Worm (Caenorhabditis elegans) whole organism, young adult: ENCODE measurements around the gene lpr-4.

Experiments used
- B0019.2 ChIP-seq: fragments of 200-800 bp; sonication (Bioruptor generic); conservative IDR thresholded peaks from 2 replicates; pipeline ENCODE4 v1.3.6; 2022; ENCODE audit warnings: missing genetic modification reagents, missing genetic modification characterization, missing compliant biosample characterization
- C17E4.6 ChIP-seq: fragments of 200-800 bp; sonication (Bioruptor generic); IDR thresholded peaks from 2 replicates; pipeline ENCODE4 v1.3.6; 2022; ENCODE audit warnings: missing genetic modification reagents, missing genetic modification characterization, missing compliant biosample characterization
- F22D6.2 ChIP-seq: sonication (generic microtip); optimal IDR thresholded peaks from 2 replicates; lab custom pipeline; 2016; ENCODE audit warnings: mild to moderate bottlenecking, missing genetic modification characterization, missing compliant biosample characterization
- F37B4.10 ChIP-seq: fragments of 200-800 bp; sonication (Bioruptor generic); IDR thresholded peaks from 2 replicates; pipeline ENCODE4 v1.3.6; 2022; ENCODE audit warnings: missing genetic modification characterization, missing compliant biosample characterization
- F39B2.1 ChIP-seq: fragments of 200-800 bp; sonication (Bioruptor generic); IDR thresholded peaks from 2 replicates; pipeline ENCODE4 v1.3.6; 2022; ENCODE audit warnings: missing genetic modification reagents, missing genetic modification characterization, missing compliant biosample characterization
- F49E8.2 ChIP-seq: sonication (generic microtip); optimal IDR thresholded peaks from 3 replicates; lab custom pipeline; 2017; ENCODE audit warnings: missing genetic modification characterization, mild to moderate bottlenecking, missing compliant biosample characterization, antibody characterized with exemption, moderate library complexity; ENCODE audit not compliant: insufficient read depth
- K11D2.4 ChIP-seq: fragments of 200-800 bp; sonication (Bioruptor generic); IDR thresholded peaks from 2 replicates; pipeline ENCODE4 v1.3.6; 2022; ENCODE audit warnings: missing genetic modification reagents, missing genetic modification characterization, missing compliant biosample characterization
- K12H6.12 ChIP-seq: fragments of 200-800 bp; sonication (Bioruptor generic); optimal IDR thresholded peaks from 2 replicates; lab custom pipeline; 2018; ENCODE audit warnings: mild to moderate bottlenecking, missing genetic modification characterization, missing compliant biosample characterization
- T07F8.4 ChIP-seq: sonication (generic microtip); optimal IDR thresholded peaks from 2 replicates; lab custom pipeline; 2016; ENCODE audit warnings: mild to moderate bottlenecking, missing genetic modification characterization, moderate library complexity, missing compliant biosample characterization
- Y79H2A.3 ChIP-seq: fragments of 200-800 bp; sonication (Bioruptor generic); conservative IDR thresholded peaks from 2 replicates; pipeline ENCODE4 v1.3.6; 2022; ENCODE audit warnings: missing genetic modification reagents, missing genetic modification characterization, missing compliant biosample characterization
- ZK185.1 ChIP-seq: sonication (generic microtip); optimal IDR thresholded peaks from 2 replicates; lab custom pipeline; 2016; ENCODE audit warnings: mild to moderate bottlenecking, missing genetic modification characterization, missing compliant biosample characterization; ENCODE audit not compliant: poor library complexity, severe bottlenecking
- atf-7 ChIP-seq: sonication (generic microtip); optimal IDR thresholded peaks from 2 replicates; lab custom pipeline; 2017; ENCODE audit warnings: mild to moderate bottlenecking, missing genetic modification characterization, missing compliant biosample characterization
- attf-3 ChIP-seq: fragments of 200-800 bp; sonication (Bioruptor generic); conservative IDR thresholded peaks from 2 replicates; pipeline ENCODE4 v1.3.6; 2022; ENCODE audit warnings: missing genetic modification reagents, missing genetic modification characterization, missing compliant biosample characterization
- attf-5 ChIP-seq: fragments of 200-800 bp; sonication (Bioruptor generic); optimal IDR thresholded peaks from 2 replicates; lab custom pipeline; 2018; ENCODE audit warnings: mild to moderate bottlenecking, missing genetic modification characterization, missing compliant biosample characterization
- cebp-2 ChIP-seq: fragments of 200-800 bp; sonication (Bioruptor generic); IDR thresholded peaks from 2 replicates; pipeline ENCODE4 v1.3.6; 2022; ENCODE audit warnings: missing genetic modification characterization, missing compliant biosample characterization
- ceh-100 ChIP-seq: fragments of 200-800 bp; sonication (Bioruptor generic); IDR thresholded peaks from 2 replicates; pipeline ENCODE4 v1.3.6; 2022; ENCODE audit warnings: missing genetic modification reagents, missing genetic modification characterization, missing compliant biosample characterization
- ceh-27 ChIP-seq: fragments of 200-800 bp; sonication (Bioruptor generic); optimal IDR thresholded peaks from 2 replicates; lab custom pipeline; 2018; ENCODE audit warnings: mild to moderate bottlenecking, missing genetic modification characterization, moderate library complexity, missing compliant biosample characterization
- ceh-40 ChIP-seq: fragments of 200-800 bp; sonication (Bioruptor generic); IDR thresholded peaks from 2 replicates; pipeline ENCODE4 v1.3.6; 2022; ENCODE audit warnings: missing genetic modification characterization, missing compliant biosample characterization
- dox-1 ChIP-seq: fragments of 200-800 bp; sonication (Bioruptor generic); IDR thresholded peaks from 2 replicates; pipeline ENCODE4 v1.3.6; 2022; ENCODE audit warnings: missing genetic modification reagents, missing genetic modification characterization, missing compliant biosample characterization
- dpff-1 ChIP-seq: sonication (generic microtip); optimal IDR thresholded peaks from 2 replicates; lab custom pipeline; 2017; ENCODE audit warnings: mild to moderate bottlenecking, missing genetic modification characterization, missing compliant biosample characterization
- dpl-1 ChIP-seq: fragments of 150-350 bp; optimal IDR thresholded peaks from 2 replicates; lab custom pipeline; 2014; ENCODE audit warnings: missing biosample characterization, missing genetic modification reagents, missing genetic modification characterization
- egl-44 ChIP-seq: fragments of 200-800 bp; sonication (Bioruptor generic); IDR thresholded peaks from 2 replicates; pipeline ENCODE4 v1.3.6; 2022; ENCODE audit warnings: missing genetic modification reagents, missing genetic modification characterization, missing compliant biosample characterization
- egrh-3 ChIP-seq: fragments of 200-800 bp; sonication (Bioruptor generic); IDR thresholded peaks from 2 replicates; pipeline ENCODE4 v1.3.6; 2022; ENCODE audit warnings: missing genetic modification reagents, missing genetic modification characterization, missing compliant biosample characterization
- ekl-4 ChIP-seq: fragments of 200-800 bp; sonication (Bioruptor generic); IDR thresholded peaks from 2 replicates; pipeline ENCODE4 v1.3.6; 2022; ENCODE audit warnings: missing genetic modification reagents, missing genetic modification characterization, missing compliant biosample characterization
- gei-17 ChIP-seq: fragments of 200-800 bp; sonication (Bioruptor generic); optimal IDR thresholded peaks from 2 replicates; lab custom pipeline; 2018; ENCODE audit warnings: mild to moderate bottlenecking, missing genetic modification characterization, missing compliant biosample characterization
- him-1 ChIP-seq: sonication (generic microtip); optimal IDR thresholded peaks from 2 replicates; lab custom pipeline; 2016; ENCODE audit warnings: missing genotype, missing genetic modification reagents, missing genetic modification characterization, missing compliant biosample characterization
- hlh-12 ChIP-seq: sonication (generic microtip); optimal IDR thresholded peaks from 2 replicates; lab custom pipeline; 2016; ENCODE audit warnings: missing genetic modification characterization, missing compliant biosample characterization
- hlh-26 ChIP-seq: fragments of 200-800 bp; sonication (Bioruptor generic); conservative IDR thresholded peaks from 2 replicates; pipeline ENCODE4 v1.3.6; 2022; ENCODE audit warnings: missing genetic modification reagents, missing genetic modification characterization, missing compliant biosample characterization
- hsf-1 ChIP-seq: fragments of 200-800 bp; sonication (Bioruptor generic); IDR thresholded peaks from 2 replicates; pipeline ENCODE4 v1.3.6; 2022; ENCODE audit warnings: missing genetic modification reagents, missing genetic modification characterization, missing compliant biosample characterization
- let-607 ChIP-seq, 2 experiments: fragments of 200-800 bp in 1 of 2; sonication (Bioruptor generic) in 1 of 2; sonication (generic microtip) in 1 of 2; optimal IDR thresholded peaks; 2 replicates each; lab custom pipeline; 2016 to 2018; ENCODE audit warnings: mild to moderate bottlenecking in 2 of 2, missing compliant biosample characterization in 2 of 2, missing genetic modification characterization in 2 of 2, moderate library complexity in 2 of 2, missing genotype in 1 of 2
- madf-3 ChIP-seq: fragments of 200-800 bp; sonication (Bioruptor generic); IDR thresholded peaks from 2 replicates; pipeline ENCODE4 v1.3.6; 2022; ENCODE audit warnings: missing genetic modification reagents, missing genetic modification characterization, missing compliant biosample characterization
- madf-6 ChIP-seq: fragments of 200-800 bp; sonication (Bioruptor generic); IDR thresholded peaks from 2 replicates; pipeline ENCODE4 v1.3.6; 2022; ENCODE audit warnings: missing genetic modification reagents, missing genetic modification characterization, missing compliant biosample characterization
- mel-28 ChIP-seq: sonication (generic microtip); optimal IDR thresholded peaks from 2 replicates; lab custom pipeline; 2016; ENCODE audit warnings: borderline replicate concordance, mild to moderate bottlenecking, missing genetic modification characterization, missing compliant biosample characterization
- nfyb-1 ChIP-seq: fragments of 200-800 bp; sonication (Bioruptor generic); IDR thresholded peaks from 2 replicates; pipeline ENCODE4 v1.3.6; 2022; ENCODE audit warnings: missing genetic modification reagents, missing genetic modification characterization, missing compliant biosample characterization
- nhr-120 ChIP-seq: fragments of 200-800 bp; sonication (Bioruptor generic); IDR thresholded peaks from 2 replicates; pipeline ENCODE4 v1.3.6; 2022; ENCODE audit warnings: missing genetic modification characterization, missing compliant biosample characterization
- nhr-27 ChIP-seq: fragments of 200-800 bp; sonication (Bioruptor generic); optimal IDR thresholded peaks from 2 replicates; lab custom pipeline; 2018; ENCODE audit warnings: mild to moderate bottlenecking, missing genetic modification characterization, moderate library complexity, missing compliant biosample characterization
- nhr-90 ChIP-seq: sonication (generic microtip); optimal IDR thresholded peaks from 2 replicates; lab custom pipeline; 2016; ENCODE audit warnings: missing genotype, mild to moderate bottlenecking, missing genetic modification characterization, missing compliant biosample characterization
- pbrm-1 ChIP-seq: fragments of 200-800 bp; sonication (Bioruptor generic); IDR thresholded peaks from 2 replicates; pipeline ENCODE4 v1.3.6; 2022; ENCODE audit warnings: missing genetic modification reagents, missing genetic modification characterization, missing compliant biosample characterization
- pha-4 ChIP-seq: fragments of 150-350 bp; sonication (generic microtip); optimal IDR thresholded peaks from 2 replicates; lab custom pipeline; 2014; ENCODE audit warnings: missing biosample characterization, missing genetic modification reagents, missing genetic modification characterization
- rcor-1 ChIP-seq: fragments of 200-800 bp; sonication (Bioruptor generic); IDR thresholded peaks from 2 replicates; pipeline ENCODE4 v1.3.6; 2022; ENCODE audit warnings: missing genetic modification reagents, missing genetic modification characterization, missing compliant biosample characterization
- snpc-1.3 ChIP-seq: sonication (generic microtip); optimal IDR thresholded peaks from 2 replicates; lab custom pipeline; 2017; ENCODE audit warnings: missing genetic modification characterization, mild to moderate bottlenecking, missing compliant biosample characterization, antibody characterized with exemption, moderate library complexity, missing genotype, missing genetic modification reagents; ENCODE audit not compliant: insufficient read depth
- snpc-4 ChIP-seq, 5 experiments: fragments of 150-350 bp in 1 of 5; sonication (generic microtip) in 4 of 5; optimal IDR thresholded peaks; 2 replicates each; lab custom pipeline; 2014 to 2018; ENCODE audit warnings: missing genetic modification characterization in 5 of 5, missing biosample characterization in 3 of 5, antibody characterized with exemption in 2 of 5, mild to moderate bottlenecking in 2 of 5, missing compliant biosample characterization in 2 of 5, missing genotype in 2 of 5, moderate library complexity in 2 of 5, missing genetic modification reagents in 1 of 5
- sptf-2 ChIP-seq: fragments of 200-800 bp; sonication (Bioruptor generic); optimal IDR thresholded peaks from 2 replicates; lab custom pipeline; 2018; ENCODE audit warnings: mild to moderate bottlenecking, missing genetic modification characterization, missing compliant biosample characterization
- tbp1 ChIP-seq: fragments of 200-800 bp; sonication (Bioruptor generic); optimal IDR thresholded peaks from 2 replicates; lab custom pipeline; 2018; ENCODE audit warnings: mild to moderate bottlenecking, missing genetic modification characterization, missing compliant biosample characterization
- unc-130 ChIP-seq: sonication (generic microtip); optimal IDR thresholded peaks from 2 replicates; lab custom pipeline; 2016; ENCODE audit warnings: missing genetic modification reagents, missing genetic modification characterization, missing compliant biosample characterization
- zfh-2 ChIP-seq: fragments of 200-800 bp; sonication (Bioruptor generic); conservative IDR thresholded peaks from 2 replicates; pipeline ENCODE4 v1.3.6; 2022; ENCODE audit warnings: missing genetic modification reagents, missing genetic modification characterization, missing compliant biosample characterization
- ztf-6 ChIP-seq: fragments of 200-800 bp; sonication (Bioruptor generic); IDR thresholded peaks from 2 replicates; pipeline ENCODE4 v1.3.6; 2022; ENCODE audit warnings: missing genetic modification reagents, missing genetic modification characterization, missing compliant biosample characterization

The lpr-4 gene

ce11 chrX:11031047-11031695 is 33.8 kb upstream of the lpr-4 start (continued):
- no peak for TF ChIP-seq Y79H2A.3 (GFP tag; lab: Robert Waterston, UW)
- TF ChIP-seq snpc-4 (GFP tag; optimal IDR thresholded peaks at IDR 0.05; lab: Kevin White, UChicago): peak; percentile 50
- TF ChIP-seq snpc-4 (tag; optimal IDR thresholded peaks at IDR 0.05; lab: Kevin White, UChicago): peak in 1 of 4 experiments; percentile 46
- peak; percentile 75 for TF ChIP-seq ekl-4 (GFP tag; lab: Robert Waterston, UW)
- TF ChIP-seq mel-28 (tag; lab: Kevin White, UChicago): no peak
- peak; percentile 97 for TF ChIP-seq K12H6.12 (tag; lab: Kevin White, UChicago)
- no peak for TF ChIP-seq dpff-1
- TF ChIP-seq egrh-3: peak; percentile 86
- peak; percentile 72 for TF ChIP-seq ZK185.1 (tag; lab: Kevin White, UChicago)
- TF ChIP-seq zfh-2: peak; percentile 99
- TF ChIP-seq unc-130 (GFP tag; lab: Kevin White, UChicago): no peak
- TF ChIP-seq T07F8.4 (tag; lab: Kevin White, UChicago): peak; percentile 54
- TF ChIP-seq nhr-27 (tag; lab: Kevin White, UChicago): peak; percentile 22
- peak; percentile 73 for TF ChIP-seq atf-7 (tag; lab: Kevin White, UChicago)
- TF ChIP-seq hsf-1 (GFP tag; lab: Robert Waterston, UW): no peak
- TF ChIP-seq F39B2.1 (GFP tag; lab: Robert Waterston, UW): no peak
- TF ChIP-seq gei-17 (GFP tag; lab: Kevin White, UChicago): peak; percentile 74
- no peak for TF ChIP-seq K11D2.4 (GFP tag; lab: Robert Waterston, UW)
- TF ChIP-seq sptf-2: no peak
- TF ChIP-seq attf-3 (GFP tag; lab: Robert Waterston, UW): no peak; the same call in 1 of the 2 replicates
- peak; percentile 90 for TF ChIP-seq dox-1 (GFP tag; lab: Robert Waterston, UW)
- no peak for TF ChIP-seq ceh-40
- no peak for TF ChIP-seq ztf-6 (GFP tag; lab: Robert Waterston, UW)
- TF ChIP-seq pbrm-1 (GFP tag; lab: Robert Waterston, UW): peak; percentile 63
- peak; percentile 52 to 80 for TF ChIP-seq let-607 (tag; optimal IDR thresholded peaks at IDR 0.05; lab: Kevin White, UChicago)
- 0 out of 2 replicates have a peak, but pooled peaks have one; percentile 22 for TF ChIP-seq F37B4.10 (GFP tag; lab: Robert Waterston, UW)
- TF ChIP-seq nhr-90 (tag; lab: Kevin White, UChicago): no peak
- TF ChIP-seq madf-3: no peak
- no peak for TF ChIP-seq hlh-12 (tag; lab: Kevin White, UChicago)
- TF ChIP-seq cebp-2 (GFP tag; lab: Robert Waterston, UW): no peak
- peak; percentile 80 for TF ChIP-seq ceh-27 (GFP tag; lab: Kevin White, UChicago)
- peak; percentile 34 for TF ChIP-seq tbp1 (GFP tag; lab: Kevin White, UChicago)
- peak; percentile 80 for TF ChIP-seq nfyb-1
- no peak for TF ChIP-seq nhr-120
- TF ChIP-seq attf-5 (GFP tag; lab: Kevin White, UChicago): peak; percentile 81
- TF ChIP-seq egl-44 (GFP tag; lab: Robert Waterston, UW): no peak
- TF ChIP-seq rcor-1 (GFP tag; lab: Robert Waterston, UW): peak; percentile 14; the same call in 1 of the 2 replicates
- TF ChIP-seq snpc-1.3: no peak
- TF ChIP-seq B0019.2 (GFP tag; lab: Robert Waterston, UW): no peak
- TF ChIP-seq dpl-1 (GFP tag; lab: Kevin White, UChicago): no peak
- 0 out of 2 replicates have a peak, but pooled peaks have one; percentile 19 for TF ChIP-seq ceh-100 (GFP tag; lab: Robert Waterston, UW)
- TF ChIP-seq hlh-26: no peak
- no peak for TF ChIP-seq madf-6 (GFP tag; lab: Robert Waterston, UW)
- TF ChIP-seq F22D6.2 (tag; lab: Kevin White, UChicago): peak; percentile 2
- TF ChIP-seq F49E8.2: no peak
- TF ChIP-seq him-1 (tag; lab: Kevin White, UChicago): no peak
- TF ChIP-seq C17E4.6: no peak
- no peak for TF ChIP-seq pha-4
